Fruit fly (Drosophila melanogaster) whole organism, pupa: Measurements from ENCODE around the gene wntD.
A peak's percentile ranks its signal among the peaks of the same experiment; 100 is the strongest.

Experiments
- CG10348 ChIP-seq: fragments of 200-800 bp; sonication (Bioruptor generic); IDR thresholded peaks from 2 replicates; pipeline ENCODE4 v1.3.6; 2022; ENCODE audit warnings: missing biosample characterization, missing genetic modification characterization
- CG12605 ChIP-seq: fragments of 200-800 bp; sonication (Bioruptor generic); IDR thresholded peaks from 2 replicates; pipeline ENCODE4 v1.3.6; 2022; ENCODE audit warnings: missing biosample characterization, missing genetic modification characterization
- CG13204 ChIP-seq: fragments of 200-800 bp; sonication (Bioruptor generic); optimal IDR thresholded peaks from 2 replicates; lab custom pipeline; 2018; ENCODE audit warnings: missing biosample characterization, mild to moderate bottlenecking, missing genetic modification characterization, moderate library complexity
- CG14655 ChIP-seq: fragments of 200-800 bp; sonication (Bioruptor generic); optimal IDR thresholded peaks from 3 replicates; lab custom pipeline; 2017; ENCODE audit warnings: mild to moderate bottlenecking, missing biosample characterization, missing genetic modification reagents, missing genetic modification characterization
- CG15710 ChIP-seq: fragments of 200-800 bp; sonication (Bioruptor generic); optimal IDR thresholded peaks from 2 replicates; lab custom pipeline; 2018; ENCODE audit warnings: missing biosample characterization, mild to moderate bottlenecking, missing genetic modification characterization, moderate library complexity
- CG17806 ChIP-seq: fragments of 200-800 bp; sonication (Bioruptor generic); optimal IDR thresholded peaks from 2 replicates; lab custom pipeline; 2018; ENCODE audit warnings: missing biosample characterization, mild to moderate bottlenecking, missing genetic modification characterization, moderate library complexity
- CG32121 ChIP-seq: fragments of 200-800 bp; sonication (Bioruptor generic); IDR thresholded peaks from 2 replicates; pipeline ENCODE4 v1.3.6; 2022; ENCODE audit warnings: missing biosample characterization, missing genetic modification characterization
- CG34367 ChIP-seq: fragments of 200-800 bp; sonication (Bioruptor generic); optimal IDR thresholded peaks from 2 replicates; lab custom pipeline; 2018; ENCODE audit warnings: missing biosample characterization, mild to moderate bottlenecking, missing genetic modification characterization
- CG4496 ChIP-seq: fragments of 200-800 bp; sonication (Bioruptor generic); IDR thresholded peaks from 3 replicates; pipeline ENCODE4 v1.3.6; 2022; ENCODE audit warnings: missing biosample characterization, missing genetic modification characterization
- CG8159 ChIP-seq: fragments of 200-800 bp; sonication (Bioruptor generic); optimal IDR thresholded peaks from 3 replicates; lab custom pipeline; 2018; ENCODE audit warnings: missing biosample characterization, mild to moderate bottlenecking, missing genetic modification characterization, moderate library complexity
- CG8301 ChIP-seq: fragments of 200-800 bp; sonication (Bioruptor generic); optimal IDR thresholded peaks from 2 replicates; lab custom pipeline; 2018; ENCODE audit warnings: missing biosample characterization, mild to moderate bottlenecking, missing genetic modification characterization
- CG9948 ChIP-seq: fragments of 200-800 bp; sonication (Bioruptor generic); optimal IDR thresholded peaks from 2 replicates; lab custom pipeline; 2018; ENCODE audit warnings: missing biosample characterization, mild to moderate bottlenecking, missing genetic modification characterization, moderate library complexity
- D1 ChIP-seq: fragments of 200-800 bp; sonication (Bioruptor generic); optimal IDR thresholded peaks from 2 replicates; lab custom pipeline; 2018; ENCODE audit warnings: missing biosample characterization, mild to moderate bottlenecking, missing genetic modification characterization, moderate library complexity
- EcR ChIP-seq: fragments of 200-800 bp; sonication (Bioruptor generic); optimal IDR thresholded peaks from 3 replicates; lab custom pipeline; 2019; ENCODE audit warnings: missing biosample characterization, missing genetic modification characterization, mild to moderate bottlenecking, moderate library complexity, missing genetic modification reagents
- Ets98B ChIP-seq: fragments of 200-800 bp; sonication (Bioruptor generic); IDR thresholded peaks from 2 replicates; pipeline ENCODE4 v1.3.6; 2022; ENCODE audit warnings: missing biosample characterization, missing genetic modification characterization
- Pif1A ChIP-seq: fragments of 200-800 bp; sonication (Bioruptor generic); optimal IDR thresholded peaks from 3 replicates; lab custom pipeline; 2016; ENCODE audit warnings: missing biosample characterization, missing genetic modification characterization
- Pif1B ChIP-seq: fragments of 200-800 bp; sonication (Bioruptor generic); optimal IDR thresholded peaks from 3 replicates; lab custom pipeline; 2016; ENCODE audit warnings: missing biosample characterization, missing genetic modification characterization
- Snoo ChIP-seq: fragments of 200-800 bp; sonication (Bioruptor generic); optimal IDR thresholded peaks from 3 replicates; lab custom pipeline; 2017; ENCODE audit warnings: missing biosample characterization, mild to moderate bottlenecking, missing genetic modification characterization, inconsistent platforms
- fd96Ca ChIP-seq: fragments of 200-800 bp; sonication (Bioruptor generic); IDR thresholded peaks from 3 replicates; pipeline ENCODE4 v1.3.6; 2022; ENCODE audit warnings: missing biosample characterization, missing genetic modification characterization
- gl ChIP-seq: fragments of 200-800 bp; sonication (Bioruptor generic); optimal IDR thresholded peaks from 2 replicates; lab custom pipeline; 2018; ENCODE audit warnings: missing biosample characterization, mild to moderate bottlenecking, missing genetic modification characterization
- rn ChIP-seq: fragments of 200-800 bp; sonication (Bioruptor generic); IDR thresholded peaks from 2 replicates; pipeline ENCODE4 v1.3.6; 2022; ENCODE audit warnings: missing biosample characterization, missing genetic modification characterization

Gene wntD

DNA sequence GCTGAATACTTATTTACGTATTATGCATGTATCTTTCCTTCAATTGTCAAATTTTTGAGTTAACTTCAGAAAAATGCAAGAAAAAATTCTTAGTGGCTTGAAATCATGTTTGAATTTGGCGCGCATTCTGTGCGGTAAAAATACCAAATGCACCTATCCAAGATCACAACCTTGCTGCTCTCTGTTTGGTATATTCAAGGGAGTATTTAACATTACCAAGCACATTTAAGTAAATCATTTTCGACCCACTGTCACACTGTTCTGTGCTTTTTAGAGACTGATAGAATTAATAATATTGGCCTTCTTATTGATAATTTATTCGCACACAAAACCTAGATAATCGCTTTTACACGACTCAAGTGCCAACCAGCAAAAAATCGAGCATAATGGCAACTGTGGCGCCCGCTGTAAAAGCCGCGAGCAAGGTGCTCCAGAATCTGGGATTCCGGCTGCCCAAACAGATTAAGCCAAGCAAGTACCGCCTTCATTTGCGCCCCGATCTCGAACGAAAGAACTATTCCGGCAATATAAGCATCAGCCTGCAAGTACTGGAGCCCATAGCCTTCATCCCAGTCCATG lies 16.2 kb upstream of the wntD start:
- TF ChIP-seq CG12605 (GFP tag; lab: Robert Waterston, UW) (no peak), CG34367 (tag; lab: Kevin White, UChicago) (no peak), Ets98B (GFP tag; lab: Robert Waterston, UW) (no peak), D1 (no peak)
- TF ChIP-seq, all 21 proteins: peak for 0

DNA sequence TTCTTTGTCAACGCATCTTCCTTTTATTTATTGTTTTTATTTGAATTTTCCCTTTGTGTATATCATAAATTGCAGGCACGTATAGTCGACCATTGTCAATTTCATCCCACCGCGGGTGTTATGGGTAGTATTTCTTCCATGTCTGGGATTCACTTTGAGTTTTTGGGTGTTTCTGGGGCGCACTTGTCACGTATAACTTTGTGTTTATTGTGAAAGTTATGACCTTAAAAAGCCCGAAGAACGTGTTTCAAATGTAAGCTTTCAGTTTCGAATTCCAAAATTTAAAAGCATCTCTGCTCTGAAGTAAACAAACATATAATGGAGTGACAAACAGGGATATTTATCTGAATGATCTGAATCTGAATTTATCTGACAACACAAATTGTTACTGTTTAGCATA lies 13.6 kb upstream of the wntD start:
- no peak for TF ChIP-seq CG15710 (tag; lab: Kevin White, UChicago)
- TF ChIP-seq Pif1B (GFP tag; lab: Kevin White, UChicago), result no peak
- TF ChIP-seq CG4496 (GFP tag; lab: Robert Waterston, UW), result no peak
- TF ChIP-seq CG8159 (tag; lab: Kevin White, UChicago), result no peak
- TF ChIP-seq CG13204 (GFP tag; lab: Kevin White, UChicago), result no peak
- TF ChIP-seq gl, result no peak
- no peak for TF ChIP-seq EcR
- TF ChIP-seq Pif1A (GFP tag; lab: Kevin White, UChicago), result no peak
- TF ChIP-seq Snoo (tag; lab: Kevin White, UChicago), result no peak
- no peak for TF ChIP-seq D1
- TF ChIP-seq CG14655 (GFP tag; lab: Kevin White, UChicago), result no peak
- TF ChIP-seq rn (GFP tag; lab: Robert Waterston, UW), result no peak
- no peak for TF ChIP-seq CG17806 (tag; lab: Kevin White, UChicago)
- no peak for TF ChIP-seq CG9948 (tag; lab: Kevin White, UChicago)
- TF ChIP-seq CG32121, result no peak
- no peak for TF ChIP-seq CG8301 (tag; lab: Kevin White, UChicago)

DNA sequence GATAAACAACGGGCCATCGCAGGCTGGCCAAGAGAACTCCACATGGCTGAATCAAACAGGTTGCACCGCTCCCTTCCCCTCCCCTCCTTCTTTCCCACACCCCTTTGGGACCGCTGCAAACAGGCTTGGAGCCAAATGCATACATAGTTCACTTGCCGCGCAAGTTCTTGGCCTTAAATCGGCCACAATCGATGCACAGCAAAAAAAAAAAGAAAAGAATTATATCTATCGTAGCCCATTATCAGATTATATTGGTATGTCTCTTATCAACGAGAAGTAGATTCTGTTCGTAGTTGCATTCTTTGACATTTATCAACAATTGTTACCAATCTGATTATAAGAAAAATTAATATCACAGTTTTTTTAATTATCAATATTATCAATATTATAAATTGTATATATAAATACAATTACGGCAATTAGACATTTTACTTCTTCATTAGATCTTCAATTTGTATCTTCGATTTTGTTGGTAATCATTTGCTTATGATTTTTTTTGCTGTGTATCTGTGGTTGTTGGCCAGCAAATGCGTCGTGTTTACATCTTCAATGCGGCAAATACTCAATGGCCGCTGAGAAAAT lies 12.4 kb upstream of the wntD start:
- TF ChIP-seq CG15710 (tag; lab: Kevin White, UChicago) (peak; percentile 84), gl (peak; percentile 11), Pif1A (GFP tag; lab: Kevin White, UChicago) (peak; percentile 62), CG17806 (tag; lab: Kevin White, UChicago) (peak; percentile 82), CG8159 (tag; lab: Kevin White, UChicago) (peak; percentile 91), EcR (peak; percentile 55), CG34367 (tag; lab: Kevin White, UChicago) (peak; percentile 77), CG9948 (tag; lab: Kevin White, UChicago) (peak; percentile 90), CG13204 (GFP tag; lab: Kevin White, UChicago) (peak; percentile 58), CG12605 (GFP tag; lab: Robert Waterston, UW) (peak; percentile 65), D1 (peak; percentile 73), CG14655 (GFP tag; lab: Kevin White, UChicago) (peak; percentile 96), Pif1B (GFP tag; lab: Kevin White, UChicago) (peak; percentile 68), CG4496 (GFP tag; lab: Robert Waterston, UW) (peak; percentile 51; the same call in 1 of the 3 replicates), Ets98B (GFP tag; lab: Robert Waterston, UW) (peak; percentile 45), CG10348 (GFP tag; lab: Robert Waterston, UW) (no peak), fd96Ca (no peak; the same call in 1 of the 3 replicates), CG32121 (no peak), CG8301 (tag; lab: Kevin White, UChicago) (peak; percentile 88), rn (GFP tag; lab: Robert Waterston, UW) (no peak), Snoo (tag; lab: Kevin White, UChicago) (peak; percentile 84)
- TF ChIP-seq, all 21 proteins: peak for 17

DNA sequence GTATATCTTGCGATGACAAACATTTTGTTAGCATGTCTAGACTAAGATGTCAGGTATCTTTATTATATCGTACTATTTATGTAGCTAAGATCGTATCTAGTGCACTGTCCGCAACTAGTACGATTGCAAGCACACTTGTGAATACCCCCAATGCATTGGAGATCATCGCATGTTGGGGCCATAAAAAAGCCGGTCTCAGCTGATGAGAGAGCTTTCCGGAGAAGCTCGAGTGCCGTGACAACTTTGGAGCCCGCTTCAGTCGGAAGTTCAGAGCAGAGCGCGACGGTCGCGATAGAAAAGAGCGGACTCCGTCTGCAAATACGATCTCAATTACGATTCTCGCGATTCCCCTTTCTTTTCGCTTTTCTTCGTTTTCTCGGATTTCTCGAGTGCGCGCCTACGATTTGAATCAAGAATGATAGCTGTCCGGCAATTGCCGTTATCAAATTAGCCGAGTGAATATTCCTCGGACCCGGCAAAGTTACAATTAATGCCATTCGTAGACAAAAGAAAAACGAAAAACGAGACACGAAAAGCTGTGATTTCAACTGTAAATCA lies 11.6 kb upstream of the wntD start:
- TF ChIP-seq CG8301 (tag; lab: Kevin White, UChicago) (no peak), CG4496 (GFP tag; lab: Robert Waterston, UW) (peak; percentile 83), fd96Ca (peak; percentile 29; the same call in 1 of the 3 replicates), EcR (no peak)

DNA sequence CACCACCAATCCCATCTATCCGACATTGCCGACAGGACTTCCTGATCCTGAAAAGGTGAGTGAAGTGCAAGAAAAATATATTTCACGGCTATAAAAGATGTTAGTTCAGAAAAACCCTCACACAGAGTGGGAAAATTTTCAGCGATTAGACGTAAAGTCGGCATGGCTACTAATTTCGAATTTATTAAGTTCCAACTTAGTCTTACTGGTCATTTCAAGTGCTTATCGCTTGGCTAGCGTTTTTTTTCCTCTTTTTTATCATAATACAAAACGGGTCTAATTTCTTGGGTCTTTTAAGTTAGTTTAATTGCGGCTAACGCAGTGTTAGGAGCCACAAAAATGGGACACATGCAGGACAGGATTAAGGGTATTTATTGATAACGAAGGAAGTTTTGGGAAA lies 10.1 kb upstream of the wntD start, which contains the start of gene CG43208:
Gene CG43208 (plus strand): TSS at position 301 of the 400 bp plus-strand sequence.
- TF ChIP-seq CG8301 (tag; lab: Kevin White, UChicago) (no peak), CG9948 (tag; lab: Kevin White, UChicago) (no peak), CG10348 (GFP tag; lab: Robert Waterston, UW) (no peak), Ets98B (GFP tag; lab: Robert Waterston, UW) (no peak), CG14655 (GFP tag; lab: Kevin White, UChicago) (no peak), CG8159 (tag; lab: Kevin White, UChicago) (no peak), gl (no peak), CG13204 (GFP tag; lab: Kevin White, UChicago) (no peak), Pif1B (GFP tag; lab: Kevin White, UChicago) (no peak), CG17806 (tag; lab: Kevin White, UChicago) (no peak), Snoo (tag; lab: Kevin White, UChicago) (no peak), CG34367 (tag; lab: Kevin White, UChicago) (no peak)

DNA sequence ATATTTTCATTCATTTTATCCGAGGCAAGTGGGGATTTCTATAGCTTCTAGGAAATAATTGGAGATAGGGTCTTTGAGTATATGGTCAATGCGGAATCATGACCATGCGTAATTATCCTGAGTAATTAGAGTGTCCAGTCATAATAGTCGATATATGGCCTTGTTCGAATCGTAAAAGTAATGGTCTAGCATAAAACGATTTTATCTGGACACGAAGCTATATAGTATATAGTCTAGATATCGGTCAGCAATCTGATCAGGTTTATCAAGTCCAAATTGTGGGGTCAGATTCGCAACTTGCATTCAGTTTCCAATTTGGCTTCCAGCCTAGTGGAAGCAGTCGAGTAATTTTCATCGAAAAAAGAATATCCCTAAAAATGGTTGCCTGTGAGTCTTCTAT lies 9.3 kb upstream of the wntD start, which contains the start of gene CG32473:
Gene CG32473 (plus strand): TSS at position 301 of the 400 bp plus-strand sequence.
- TF ChIP-seq CG10348 (GFP tag; lab: Robert Waterston, UW), result no peak
- no peak for TF ChIP-seq CG32121
- TF ChIP-seq CG15710 (tag; lab: Kevin White, UChicago), result no peak
- no peak for TF ChIP-seq CG14655 (GFP tag; lab: Kevin White, UChicago)
- no peak for TF ChIP-seq CG13204 (GFP tag; lab: Kevin White, UChicago)
- no peak for TF ChIP-seq D1
- no peak for TF ChIP-seq CG34367 (tag; lab: Kevin White, UChicago)
- no peak for TF ChIP-seq CG12605 (GFP tag; lab: Robert Waterston, UW)
- TF ChIP-seq Ets98B (GFP tag; lab: Robert Waterston, UW), result no peak
- no peak for TF ChIP-seq Pif1A (GFP tag; lab: Kevin White, UChicago)
- TF ChIP-seq CG17806 (tag; lab: Kevin White, UChicago), result no peak
- TF ChIP-seq CG8159 (tag; lab: Kevin White, UChicago), result no peak
- no peak for TF ChIP-seq Pif1B (GFP tag; lab: Kevin White, UChicago)
- TF ChIP-seq CG4496 (GFP tag; lab: Robert Waterston, UW), result no peak
- no peak for TF ChIP-seq EcR
- no peak for TF ChIP-seq Snoo (tag; lab: Kevin White, UChicago)
- no peak for TF ChIP-seq rn (GFP tag; lab: Robert Waterston, UW)
- TF ChIP-seq gl, result no peak
- TF ChIP-seq CG9948 (tag; lab: Kevin White, UChicago), result no peak
